Fruit fly (Drosophila melanogaster) whole organism, adult: ENCODE measurements around the gene CG14322.
A peak's percentile ranks its signal among the peaks of the same experiment; 100 is the strongest.

Experiments used
- CG11617 ChIP-seq: fragments of 200-800 bp; sonication (Bioruptor generic); optimal IDR thresholded peaks from 2 replicates; lab custom pipeline; 2017; ENCODE audit warnings: mild to moderate bottlenecking, missing biosample characterization, missing genetic modification reagents, missing genetic modification characterization
- CG14711 ChIP-seq: fragments of 200-800 bp; sonication (Bioruptor generic); optimal IDR thresholded peaks from 2 replicates; lab custom pipeline; 2018; ENCODE audit warnings: missing biosample characterization, mild to moderate bottlenecking, missing genetic modification characterization, moderate library complexity
- CG7045 ChIP-seq: fragments of 200-800 bp; sonication (Bioruptor generic); optimal IDR thresholded peaks from 2 replicates; lab custom pipeline; 2017; ENCODE audit warnings: missing biosample characterization, mild to moderate bottlenecking, missing genetic modification characterization
- Mnt ChIP-seq: fragments of 200-800 bp; sonication (Bioruptor generic); optimal IDR thresholded peaks from 2 replicates; lab custom pipeline; 2016; ENCODE audit warnings: missing biosample characterization, mild to moderate bottlenecking, missing genetic modification characterization
- ovo ChIP-seq: fragments of 200-800 bp; sonication (Bioruptor generic); optimal IDR thresholded peaks from 2 replicates; lab custom pipeline; 2016; ENCODE audit warnings: missing biosample characterization, missing genetic modification characterization

- TF ChIP-seq CG11617 (GFP tag; lab: Kevin White, UChicago), result no peak
- TF ChIP-seq ovo (GFP tag; lab: Kevin White, UChicago), result no peak
- no peak for TF ChIP-seq CG7045 (GFP tag; lab: Kevin White, UChicago)
- peak; percentile 43 for TF ChIP-seq Mnt (GFP tag; lab: Kevin White, UChicago)
- no peak for TF ChIP-seq CG14711 (tag; lab: Kevin White, UChicago)
Measured at dm6 chr3R:17678138-17678873, 30.8 kb downstream of the CG14322 start.
